Worm (Caenorhabditis elegans) whole organism, early embryonic: ENCODE data around the gene abu-5.

Experiments
- F13C5.2 ChIP-seq: sonication (generic microtip); optimal IDR thresholded peaks from 2 replicates; lab custom pipeline; 2017; ENCODE audit warnings: mild to moderate bottlenecking, missing genetic modification characterization, inconsistent platforms, missing compliant biosample characterization
- ama-1 ChIP-seq: fragments of 150-350 bp; optimal IDR thresholded peaks from 2 replicates; lab custom pipeline; 2014
- ceh-13 ChIP-seq: fragments of 200-800 bp; sonication (Bioruptor generic); optimal IDR thresholded peaks from 2 replicates; lab custom pipeline; 2018; ENCODE audit warnings: mild to moderate bottlenecking, missing genetic modification characterization, missing compliant biosample characterization
- ceh-36 ChIP-seq: sonication (generic microtip); optimal IDR thresholded peaks from 2 replicates; lab custom pipeline; 2016; ENCODE audit warnings: missing genetic modification characterization, inconsistent platforms, missing compliant biosample characterization
- ets-7 ChIP-seq: sonication (generic microtip); optimal IDR thresholded peaks from 2 replicates; lab custom pipeline; 2016; ENCODE audit warnings: missing genotype, missing genetic modification characterization, missing compliant biosample characterization
- flt-1 ChIP-seq: fragments of 200-800 bp; sonication (Bioruptor generic); IDR thresholded peaks from 2 replicates; pipeline ENCODE4 v1.3.6; 2022; ENCODE audit warnings: missing genetic modification characterization, missing compliant biosample characterization
- scrt-1 ChIP-seq: fragments of 200-800 bp; sonication (Bioruptor generic); IDR thresholded peaks from 2 replicates; pipeline ENCODE4 v1.3.6; 2022; ENCODE audit warnings: missing genetic modification characterization, missing compliant biosample characterization
- tbx-37 ChIP-seq: fragments of 200-800 bp; sonication (Bioruptor generic); conservative IDR thresholded peaks from 2 replicates; pipeline ENCODE4 v1.3.6; 2022; ENCODE audit warnings: missing genetic modification reagents, missing genetic modification characterization, missing compliant biosample characterization

DNA sequence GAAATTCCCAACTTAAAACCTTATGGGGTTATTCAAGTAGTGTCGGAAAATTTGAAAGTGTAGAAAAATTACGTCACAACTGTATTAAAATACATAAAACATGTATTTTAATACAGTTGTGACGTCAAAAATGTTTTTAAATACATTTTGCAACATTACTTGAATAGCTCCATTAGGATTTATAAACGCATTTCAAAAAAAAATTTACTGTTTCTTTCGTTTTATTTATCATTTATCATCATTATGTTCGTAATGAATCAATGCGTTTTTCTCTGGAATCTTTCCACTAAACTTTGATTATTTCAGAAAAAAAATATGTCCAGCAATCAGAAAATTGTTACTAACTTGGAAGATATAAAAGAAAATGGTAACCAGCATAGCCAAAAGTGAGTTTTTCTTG, 6.9 kb upstream of the abu-5 start, which contains the start of gene Y105C5A.508:
- TF ChIP-seq ceh-36 (tag; lab: Kevin White, UChicago) = no peak
- TF ChIP-seq ama-1 (lab: Kevin White, UChicago) = no peak
- TF ChIP-seq ets-7 (tag; lab: Kevin White, UChicago) = no peak
- no peak for TF ChIP-seq flt-1
- no peak for TF ChIP-seq scrt-1 (GFP tag; lab: Robert Waterston, UW)
- TF ChIP-seq ceh-13 = no peak
- no peak for TF ChIP-seq F13C5.2
- no peak for TF ChIP-seq tbx-37
